Worm (Caenorhabditis elegans): ENCODE results near the gene unc-4.

DNA sequence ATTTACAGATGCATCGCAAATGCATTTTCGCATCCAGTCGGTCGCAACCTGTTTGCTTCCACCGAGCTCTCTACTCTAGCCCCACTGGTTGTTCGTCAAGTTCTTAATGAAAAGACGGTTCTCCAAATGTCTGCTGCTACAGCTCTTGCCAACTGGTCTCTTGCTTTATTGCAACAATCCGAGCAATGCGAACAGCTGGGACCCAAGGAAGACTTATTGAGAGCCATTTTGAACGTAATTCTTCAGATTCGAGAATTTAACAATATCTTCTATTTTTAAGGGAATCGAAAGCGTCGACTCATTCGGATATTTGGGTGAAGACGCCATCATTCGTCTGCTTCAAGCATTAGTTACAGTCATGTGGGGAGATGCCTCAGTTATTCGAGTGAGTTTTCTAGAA lies 43.1 kb upstream of the unc-4 start:
- no peak for TF ChIP-seq lsy-2 (tag; optimal IDR thresholded peaks at IDR 0.05)
- no peak for TF ChIP-seq elt-1 (tag; optimal IDR thresholded peaks at IDR 0.05; ENCODE audit: borderline replicate concordance, insufficient read depth)
- TF ChIP-seq nhr-76 (tag; optimal IDR thresholded peaks at IDR 0.05) = no peak
- no peak for TF ChIP-seq ztf-11 (tag; optimal IDR thresholded peaks at IDR 0.05)
- no peak for TF ChIP-seq unc-62 (GFP tag; optimal IDR thresholded peaks at IDR 0.05)
- no peak for TF ChIP-seq unc-39 (tag; optimal IDR thresholded peaks at IDR 0.05)

Measured in whole organism, mixed stage, embryonic.